Worm (Caenorhabditis elegans) whole organism, midembryonic: Measurements from ENCODE around the gene npr-40.

Source experiments
- T22C8.4 ChIP-seq: fragments of 200-800 bp; sonication (Bioruptor generic); IDR thresholded peaks from 2 replicates; pipeline ENCODE4 v1.3.6; 2022; ENCODE audit warnings: missing genetic modification characterization, missing compliant biosample characterization
- klf-2 ChIP-seq: fragments of 200-800 bp; sonication (Bioruptor generic); conservative IDR thresholded peaks from 2 replicates; pipeline ENCODE4 v1.3.6; 2022; ENCODE audit warnings: missing genetic modification reagents, missing genetic modification characterization, missing compliant biosample characterization

- TF ChIP-seq T22C8.4 (GFP tag; lab: Robert Waterston, UW): no peak
- TF ChIP-seq klf-2 (GFP tag; lab: Robert Waterston, UW): no peak
Measured at ce11 chrX:14928854-14929253, 10.2 kb downstream of the npr-40 start, which contains the start of gene ntr-2.
